Fruit fly (Drosophila melanogaster): ENCODE data around the gene ND-39.

Gene ND-39

dm6 chr3L:20517897-20518804 lies 26.3 kb downstream of the ND-39 start:
- TF ChIP-seq CG6808 (GFP tag; optimal IDR thresholded peaks at IDR 0.05) (peak; percentile 72), CG9139 (GFP tag; optimal IDR thresholded peaks at IDR 0.05) (peak; percentile 70), topi (GFP tag; optimal IDR thresholded peaks at IDR 0.05) (peak; percentile 57), salr (GFP tag; optimal IDR thresholded peaks at IDR 0.05) (peak in 1 of 2 experiments; percentile 41), Eip93F (GFP tag; optimal IDR thresholded peaks at IDR 0.05) (no peak), cyc (GFP tag; optimal IDR thresholded peaks at IDR 0.05) (no peak), CG3032 (tag; optimal IDR thresholded peaks at IDR 0.05) (peak; percentile 5), Sox15 (GFP tag; optimal IDR thresholded peaks at IDR 0.05) (no peak), Blimp-1 (GFP tag; optimal IDR thresholded peaks at IDR 0.05) (peak; percentile 13), CG6854 (GFP tag; optimal IDR thresholded peaks at IDR 0.05) (peak; percentile 67), Ets96B (tag; optimal IDR thresholded peaks at IDR 0.05) (peak; percentile 26), CG8319 (GFP tag; optimal IDR thresholded peaks at IDR 0.05) (no peak), OdsH (GFP tag; optimal IDR thresholded peaks at IDR 0.05) (peak; percentile 5), CG4318 (GFP tag; optimal IDR thresholded peaks at IDR 0.05) (no peak), CG16779 (tag; optimal IDR thresholded peaks at IDR 0.05) (peak; percentile 34), dsx (GFP tag; optimal IDR thresholded peaks at IDR 0.05; ENCODE audit: poor library complexity, severe bottlenecking) (peak; percentile 59), CG8632 (GFP tag; optimal IDR thresholded peaks at IDR 0.05) (peak; percentile 38), CG6792 (GFP tag; optimal IDR thresholded peaks at IDR 0.05) (no peak), CG3919 (GFP tag; optimal IDR thresholded peaks at IDR 0.05) (peak; percentile 26), Eip75B (GFP tag; optimal IDR thresholded peaks at IDR 0.05) (peak; percentile 14), CG32006 (GFP tag; optimal IDR thresholded peaks at IDR 0.05) (peak; percentile 33), fd59A (GFP tag; optimal IDR thresholded peaks at IDR 0.05) (no peak), Eip78C (GFP tag) (peak; percentile 81), spab (GFP tag; optimal IDR thresholded peaks at IDR 0.05) (peak; percentile 52), Hr38 (GFP tag; optimal IDR thresholded peaks at IDR 0.05) (no peak), dac (GFP tag; optimal IDR thresholded peaks at IDR 0.05) (no peak), vri (GFP tag; optimal IDR thresholded peaks at IDR 0.05) (peak; percentile 47), Hr39 (GFP tag; optimal IDR thresholded peaks at IDR 0.05) (peak; percentile 55), Ets21C (GFP tag; optimal IDR thresholded peaks at IDR 0.05) (no peak), CG31627 (GFP tag; optimal IDR thresholded peaks at IDR 0.05) (peak; percentile 46), ss (GFP tag; optimal IDR thresholded peaks at IDR 0.05) (peak; percentile 73 to 78), pdm3 (GFP tag; optimal IDR thresholded peaks at IDR 0.05) (peak; percentile 36), CG10631 (GFP tag; optimal IDR thresholded peaks at IDR 0.05) (peak; percentile 21), eg (GFP tag; IDR thresholded peaks at IDR 0.05) (peak; percentile 37; the same call in 1 of the 3 replicates), Smox (GFP tag; optimal IDR thresholded peaks at IDR 0.05) (peak; percentile 56), Sox102F (GFP tag; optimal IDR thresholded peaks at IDR 0.05) (peak; percentile 20), CG1621 (tag; optimal IDR thresholded peaks at IDR 0.05) (peak; percentile 47), CG11762 (GFP tag; optimal IDR thresholded peaks at IDR 0.05; ENCODE audit: insufficient read depth) (no peak), fd85E (GFP tag; optimal IDR thresholded peaks at IDR 0.05) (no peak), CG11294 (GFP tag; IDR thresholded peaks at IDR 0.05) (no peak), CG34406 (GFP tag; optimal IDR thresholded peaks at IDR 0.05) (no peak), Met (GFP tag; optimal IDR thresholded peaks at IDR 0.05) (peak; percentile 57), net (GFP tag; optimal IDR thresholded peaks at IDR 0.05) (peak; percentile 17), CG6276 (GFP tag; optimal IDR thresholded peaks at IDR 0.05) (peak; percentile 41), CG8119 (GFP tag; IDR thresholded peaks at IDR 0.05) (peak; percentile 43; the same call in 2 of the 3 replicates), esn (GFP tag; optimal IDR thresholded peaks at IDR 0.05) (peak; percentile 58), svp (GFP tag) (peak; percentile 88), Sox14 (GFP tag; optimal IDR thresholded peaks at IDR 0.05) (peak; percentile 95), Lpt (GFP tag; optimal IDR thresholded peaks at IDR 0.05) (peak; percentile 41), acj6 (GFP tag; optimal IDR thresholded peaks at IDR 0.05) (peak; percentile 10)
